Fruit fly (Drosophila melanogaster): ENCODE data around the gene CG3587.

The CG3587 gene

dm6 chrX:1944245-1945114, 4.4 kb downstream of the CG3587 start:
- peak; percentile 65 for TF ChIP-seq Snoo (tag; optimal IDR thresholded peaks at IDR 0.05)
- peak; percentile 58; the same call in 1 of the 3 replicates for TF ChIP-seq fd96Ca (GFP tag; IDR thresholded peaks at IDR 0.05)
- TF ChIP-seq CG8159 (tag; optimal IDR thresholded peaks at IDR 0.05) = peak; percentile 30
- TF ChIP-seq CG10348 (GFP tag; IDR thresholded peaks at IDR 0.05) = no peak
- peak; percentile 26 for TF ChIP-seq CG17806 (tag; optimal IDR thresholded peaks at IDR 0.05)
- TF ChIP-seq Pif1A (GFP tag; optimal IDR thresholded peaks at IDR 0.05) = no peak
- TF ChIP-seq CG8301 (tag; optimal IDR thresholded peaks at IDR 0.05) = peak; percentile 17
- TF ChIP-seq CG15710 (tag; optimal IDR thresholded peaks at IDR 0.05) = peak; percentile 4
- TF ChIP-seq CG12605 (GFP tag; IDR thresholded peaks at IDR 0.05) = no peak
- TF ChIP-seq CG14655 (GFP tag; optimal IDR thresholded peaks at IDR 0.05) = no peak
- TF ChIP-seq CG9948 (tag; optimal IDR thresholded peaks at IDR 0.05) = peak; percentile 5
- TF ChIP-seq EcR (GFP tag; optimal IDR thresholded peaks at IDR 0.05) = no peak

- TF ChIP-seq EcR (GFP tag; optimal IDR thresholded peaks at IDR 0.05) (peak; percentile 95), D1 (tag; optimal IDR thresholded peaks at IDR 0.05) (no peak), CG8301 (tag; optimal IDR thresholded peaks at IDR 0.05) (no peak)
Observed at dm6 chrX:1945241-1945640, 5.1 kb downstream of the CG3587 start.

dm6 chrX:1947178-1947872, 7.2 kb downstream of the CG3587 start:
- TF ChIP-seq Ets98B (GFP tag; IDR thresholded peaks at IDR 0.05) = peak; percentile 98
- peak; percentile 96 for TF ChIP-seq CG8159 (tag; optimal IDR thresholded peaks at IDR 0.05)
- peak; percentile 99 for TF ChIP-seq CG4496 (GFP tag; IDR thresholded peaks at IDR 0.05)
- peak; percentile 98 for TF ChIP-seq Snoo (tag; optimal IDR thresholded peaks at IDR 0.05)
- peak; percentile 65 for TF ChIP-seq CG10348 (GFP tag; IDR thresholded peaks at IDR 0.05)
- TF ChIP-seq CG32121 (GFP tag; IDR thresholded peaks at IDR 0.05) = peak; percentile 98
- TF ChIP-seq rn (GFP tag; IDR thresholded peaks at IDR 0.05) = peak; percentile 95
- peak; percentile 98 for TF ChIP-seq CG8301 (tag; optimal IDR thresholded peaks at IDR 0.05)
- peak; percentile 97 for TF ChIP-seq CG15710 (tag; optimal IDR thresholded peaks at IDR 0.05)
- TF ChIP-seq EcR (GFP tag; optimal IDR thresholded peaks at IDR 0.05) = peak; percentile 96
- peak; percentile 99 for TF ChIP-seq Pif1A (GFP tag; optimal IDR thresholded peaks at IDR 0.05)
- TF ChIP-seq gl (tag; optimal IDR thresholded peaks at IDR 0.05) = peak; percentile 92
- TF ChIP-seq CG9948 (tag; optimal IDR thresholded peaks at IDR 0.05) = peak; percentile 98
- TF ChIP-seq fd96Ca (GFP tag; IDR thresholded peaks at IDR 0.05) = peak; percentile 99
- peak; percentile 97 for TF ChIP-seq CG12605 (GFP tag; IDR thresholded peaks at IDR 0.05)
- TF ChIP-seq Pif1B (GFP tag; optimal IDR thresholded peaks at IDR 0.05) = peak; percentile 98
- peak; percentile 99 for TF ChIP-seq CG14655 (GFP tag; optimal IDR thresholded peaks at IDR 0.05)
- TF ChIP-seq CG13204 (GFP tag; optimal IDR thresholded peaks at IDR 0.05) = peak; percentile 93
- peak; percentile 97 for TF ChIP-seq CG17806 (tag; optimal IDR thresholded peaks at IDR 0.05)
- TF ChIP-seq D1 (tag; optimal IDR thresholded peaks at IDR 0.05) = peak; percentile 94
- peak; percentile 97 for TF ChIP-seq CG34367 (tag; optimal IDR thresholded peaks at IDR 0.05)

dm6 chrX:1947900-1948374, 7.8 kb downstream of the CG3587 start:
- TF ChIP-seq CG10348 (GFP tag; IDR thresholded peaks at IDR 0.05) = no peak
- no peak for TF ChIP-seq CG4496 (GFP tag; IDR thresholded peaks at IDR 0.05)
- no peak for TF ChIP-seq CG34367 (tag; optimal IDR thresholded peaks at IDR 0.05)
- TF ChIP-seq CG9948 (tag; optimal IDR thresholded peaks at IDR 0.05) = no peak
- no peak for TF ChIP-seq CG17806 (tag; optimal IDR thresholded peaks at IDR 0.05)
- TF ChIP-seq Pif1B (GFP tag; optimal IDR thresholded peaks at IDR 0.05) = no peak
- no peak for TF ChIP-seq CG12605 (GFP tag; IDR thresholded peaks at IDR 0.05)
- TF ChIP-seq gl (tag; optimal IDR thresholded peaks at IDR 0.05) = peak; percentile 10
- no peak for TF ChIP-seq Snoo (tag; optimal IDR thresholded peaks at IDR 0.05)
- no peak for TF ChIP-seq D1 (tag; optimal IDR thresholded peaks at IDR 0.05)
- peak; percentile 40 for TF ChIP-seq Pif1A (GFP tag; optimal IDR thresholded peaks at IDR 0.05)
- TF ChIP-seq Ets98B (GFP tag; IDR thresholded peaks at IDR 0.05) = no peak
- no peak for TF ChIP-seq rn (GFP tag; IDR thresholded peaks at IDR 0.05)
- TF ChIP-seq fd96Ca (GFP tag; IDR thresholded peaks at IDR 0.05) = no peak
- TF ChIP-seq CG8301 (tag; optimal IDR thresholded peaks at IDR 0.05) = no peak
- TF ChIP-seq CG15710 (tag; optimal IDR thresholded peaks at IDR 0.05) = peak; percentile 5
- no peak for TF ChIP-seq CG14655 (GFP tag; optimal IDR thresholded peaks at IDR 0.05)
- TF ChIP-seq CG8159 (tag; optimal IDR thresholded peaks at IDR 0.05) = no peak
- TF ChIP-seq CG32121 (GFP tag; IDR thresholded peaks at IDR 0.05) = no peak
- TF ChIP-seq EcR (GFP tag; optimal IDR thresholded peaks at IDR 0.05) = peak; percentile 100
- peak; percentile 26 for TF ChIP-seq CG13204 (GFP tag; optimal IDR thresholded peaks at IDR 0.05)

- TF ChIP-seq Ets98B (GFP tag; IDR thresholded peaks at IDR 0.05) (peak; percentile 94), CG34367 (tag; optimal IDR thresholded peaks at IDR 0.05) (peak; percentile 91), rn (GFP tag; IDR thresholded peaks at IDR 0.05) (peak; percentile 84), Pif1A (GFP tag; optimal IDR thresholded peaks at IDR 0.05) (peak; percentile 93), CG13204 (GFP tag; optimal IDR thresholded peaks at IDR 0.05) (peak; percentile 66), CG8301 (tag; optimal IDR thresholded peaks at IDR 0.05) (peak; percentile 95), CG17806 (tag; optimal IDR thresholded peaks at IDR 0.05) (peak; percentile 88), CG10348 (GFP tag; IDR thresholded peaks at IDR 0.05) (no peak), EcR (GFP tag; optimal IDR thresholded peaks at IDR 0.05) (no peak), CG12605 (GFP tag; IDR thresholded peaks at IDR 0.05) (peak; percentile 96), CG9948 (tag; optimal IDR thresholded peaks at IDR 0.05) (peak; percentile 85), CG32121 (GFP tag; IDR thresholded peaks at IDR 0.05) (peak; percentile 94), gl (tag; optimal IDR thresholded peaks at IDR 0.05) (peak; percentile 69), CG4496 (GFP tag; IDR thresholded peaks at IDR 0.05) (peak; percentile 98), CG15710 (tag; optimal IDR thresholded peaks at IDR 0.05) (peak; percentile 86), Pif1B (GFP tag; optimal IDR thresholded peaks at IDR 0.05) (peak; percentile 93), D1 (tag; optimal IDR thresholded peaks at IDR 0.05) (peak; percentile 44), CG14655 (GFP tag; optimal IDR thresholded peaks at IDR 0.05) (peak; percentile 95), CG8159 (tag; optimal IDR thresholded peaks at IDR 0.05) (peak; percentile 99), fd96Ca (GFP tag; IDR thresholded peaks at IDR 0.05) (peak; percentile 97), Snoo (tag; optimal IDR thresholded peaks at IDR 0.05) (peak; percentile 90)
Observed at dm6 chrX:1948508-1949065, 8.5 kb downstream of the CG3587 start.

All from whole organism, pupa.